Fruit fly (Drosophila melanogaster): ENCODE measurements around the gene CG44303.

The CG44303 gene

DNA sequence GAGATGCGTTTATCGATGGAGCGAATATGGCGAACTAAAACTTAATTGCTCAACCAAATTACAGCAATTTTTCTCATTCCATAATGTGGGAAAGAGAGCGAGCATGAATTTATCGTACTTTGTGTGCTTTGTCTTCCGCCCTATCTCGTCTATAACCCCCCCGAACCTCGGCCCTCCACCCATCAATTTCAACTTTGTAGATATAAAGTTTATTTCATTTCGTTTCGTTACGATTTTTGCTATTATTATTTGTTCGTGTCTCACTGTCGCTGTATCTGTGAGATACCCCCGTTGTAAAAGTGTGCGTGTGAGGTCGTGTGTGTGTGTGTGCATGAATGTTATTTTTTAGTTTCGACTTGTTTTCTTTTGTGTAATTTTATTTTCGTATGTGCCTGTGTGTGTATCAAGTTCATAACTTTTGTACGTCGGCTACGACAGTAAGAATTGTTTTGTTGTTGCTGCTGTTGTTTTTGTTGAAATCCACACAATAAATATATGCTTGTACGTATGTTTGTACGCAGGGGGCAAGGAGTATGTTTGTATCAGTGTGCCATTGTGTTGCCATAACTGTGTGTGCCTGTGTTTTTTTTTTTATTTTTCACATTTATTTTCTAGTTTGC, 21.5 kb upstream of the CG44303 start:
- no peak for TF ChIP-seq Dfd (GFP tag; optimal IDR thresholded peaks at IDR 0.05)
- TF ChIP-seq ey (GFP tag; optimal IDR thresholded peaks at IDR 0.05) = no peak
- TF ChIP-seq usp (GFP tag; optimal IDR thresholded peaks at IDR 0.05) = no peak
- no peak for TF ChIP-seq Vsx2 (GFP tag; optimal IDR thresholded peaks at IDR 0.05; ENCODE audit: partially characterized antibody)
- TF ChIP-seq Hr83 (GFP tag; optimal IDR thresholded peaks at IDR 0.05; ENCODE audit: poor library complexity, severe bottlenecking) = no peak
- TF ChIP-seq Hr78 (GFP tag; optimal IDR thresholded peaks at IDR 0.05) = no peak
- TF ChIP-seq woc (GFP tag; optimal IDR thresholded peaks at IDR 0.05) = no peak
- no peak for TF ChIP-seq CrebA (GFP tag; optimal IDR thresholded peaks at IDR 0.05; ENCODE audit: borderline replicate concordance)
- no peak for TF ChIP-seq rgr (GFP tag; optimal IDR thresholded peaks at IDR 0.05)
- TF ChIP-seq br (GFP tag; optimal IDR thresholded peaks at IDR 0.05) = no peak
- TF ChIP-seq jim (GFP tag; optimal IDR thresholded peaks at IDR 0.05) = no peak
- TF ChIP-seq Jra (GFP tag; optimal IDR thresholded peaks at IDR 0.05) = no peak

DNA sequence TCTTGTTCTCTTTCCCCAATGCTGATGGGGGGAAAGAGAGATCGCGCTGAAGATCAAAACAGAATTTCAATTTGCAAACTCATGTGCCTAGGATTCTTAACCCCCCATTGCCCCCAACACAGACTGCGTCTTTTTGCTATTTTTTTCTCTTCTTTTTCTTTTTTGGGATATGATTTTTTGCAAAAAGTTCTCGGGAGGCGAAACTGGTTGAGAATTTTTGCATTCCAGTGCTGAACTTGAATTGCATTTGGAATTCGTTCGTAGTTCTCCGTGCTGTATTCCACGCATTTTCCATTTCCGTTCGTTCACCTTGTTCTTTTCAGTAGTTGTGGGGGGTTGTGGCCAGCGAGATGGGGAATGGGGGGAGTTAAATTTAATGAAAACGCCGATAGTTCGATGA, 20.9 kb upstream of the CG44303 start:
- TF ChIP-seq usp (GFP tag; optimal IDR thresholded peaks at IDR 0.05) = no peak
- peak; percentile 25 for TF ChIP-seq Dif (GFP tag; optimal IDR thresholded peaks at IDR 0.05; ENCODE audit: partially characterized antibody)

DNA sequence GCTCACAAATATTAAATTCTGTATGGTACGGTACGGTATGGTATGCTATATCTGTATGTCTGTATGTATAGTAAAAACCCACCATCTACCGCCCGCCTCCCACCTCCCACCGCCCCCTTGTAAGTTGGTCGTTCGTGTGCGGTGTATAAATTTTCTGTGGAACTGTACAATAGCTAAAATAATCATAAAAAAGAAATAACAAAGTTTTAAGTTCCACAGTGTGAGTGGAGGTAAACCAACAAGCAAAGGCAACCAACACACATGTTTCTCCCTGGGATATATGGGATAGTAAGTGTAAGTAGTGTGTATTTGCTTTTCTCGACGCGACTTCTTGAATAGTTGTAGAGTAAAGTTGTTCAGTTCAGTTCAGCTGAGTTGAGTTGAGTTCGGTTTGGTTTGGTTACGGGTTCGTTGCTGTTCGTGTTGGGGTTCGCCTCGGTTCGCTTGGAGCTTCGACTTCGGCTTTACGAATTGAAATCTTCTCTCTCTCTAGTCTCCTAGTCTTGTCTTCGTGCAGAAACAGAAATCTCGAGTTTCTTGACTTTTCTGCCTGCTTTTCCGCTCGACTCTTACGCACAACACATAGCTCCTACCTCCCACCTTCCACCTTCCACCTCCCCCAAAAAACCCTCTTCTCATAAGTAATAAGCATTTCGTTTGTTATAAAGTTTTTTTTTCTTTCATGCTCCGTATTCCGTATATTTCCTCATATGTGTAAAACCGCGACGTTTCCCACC, 19.5 kb upstream of the CG44303 start:
- TF ChIP-seq Hr78 (GFP tag; optimal IDR thresholded peaks at IDR 0.05) = no peak
- TF ChIP-seq Myc (optimal IDR thresholded peaks at IDR 0.05) = no peak
- no peak for TF ChIP-seq usp (GFP tag; optimal IDR thresholded peaks at IDR 0.05)
- TF ChIP-seq foxo (GFP tag; optimal IDR thresholded peaks at IDR 0.05) = no peak
- TF ChIP-seq woc (GFP tag; optimal IDR thresholded peaks at IDR 0.05) = no peak
- TF ChIP-seq br (GFP tag; optimal IDR thresholded peaks at IDR 0.05) = no peak
- no peak for TF ChIP-seq HLH106 (tag; optimal IDR thresholded peaks at IDR 0.05)
- TF ChIP-seq GATAd (GFP tag; optimal IDR thresholded peaks at IDR 0.05) = no peak
- TF ChIP-seq Abd-B (GFP tag; optimal IDR thresholded peaks at IDR 0.05) = no peak
- TF ChIP-seq CG9705 (GFP tag; optimal IDR thresholded peaks at IDR 0.05) = no peak
- TF ChIP-seq N (GFP tag; optimal IDR thresholded peaks at IDR 0.05) = no peak
- no peak for TF ChIP-seq Dif (GFP tag; optimal IDR thresholded peaks at IDR 0.05; ENCODE audit: partially characterized antibody)
- no peak for TF ChIP-seq ey (GFP tag; optimal IDR thresholded peaks at IDR 0.05)

DNA sequence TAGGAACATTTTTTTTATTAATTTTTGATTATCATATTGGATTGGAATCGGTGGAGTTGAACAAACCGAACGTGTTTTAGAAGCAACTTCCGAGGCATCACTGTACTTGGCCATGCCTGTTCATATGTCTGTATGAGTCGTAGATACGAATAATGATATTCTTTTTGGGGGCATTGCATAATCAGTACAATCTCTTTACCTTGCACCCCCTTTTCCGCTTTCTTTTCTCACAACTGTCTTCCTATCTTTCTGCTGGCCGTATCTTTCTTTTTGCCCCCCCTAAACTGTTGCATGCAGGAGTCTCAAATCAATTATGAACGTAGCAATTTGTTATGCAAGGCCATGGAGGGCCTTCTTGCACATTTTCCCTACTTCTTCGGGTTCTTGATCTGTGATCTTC, 18.7 kb upstream of the CG44303 start:
- TF ChIP-seq HLH106 (tag; optimal IDR thresholded peaks at IDR 0.05) = no peak
- TF ChIP-seq Dfd (GFP tag; optimal IDR thresholded peaks at IDR 0.05) = no peak
- TF ChIP-seq br (GFP tag; optimal IDR thresholded peaks at IDR 0.05) = no peak
- no peak for TF ChIP-seq Myc (optimal IDR thresholded peaks at IDR 0.05)
- no peak for TF ChIP-seq fru (GFP tag; optimal IDR thresholded peaks at IDR 0.05)
- TF ChIP-seq sage (GFP tag; optimal IDR thresholded peaks at IDR 0.05) = no peak

DNA sequence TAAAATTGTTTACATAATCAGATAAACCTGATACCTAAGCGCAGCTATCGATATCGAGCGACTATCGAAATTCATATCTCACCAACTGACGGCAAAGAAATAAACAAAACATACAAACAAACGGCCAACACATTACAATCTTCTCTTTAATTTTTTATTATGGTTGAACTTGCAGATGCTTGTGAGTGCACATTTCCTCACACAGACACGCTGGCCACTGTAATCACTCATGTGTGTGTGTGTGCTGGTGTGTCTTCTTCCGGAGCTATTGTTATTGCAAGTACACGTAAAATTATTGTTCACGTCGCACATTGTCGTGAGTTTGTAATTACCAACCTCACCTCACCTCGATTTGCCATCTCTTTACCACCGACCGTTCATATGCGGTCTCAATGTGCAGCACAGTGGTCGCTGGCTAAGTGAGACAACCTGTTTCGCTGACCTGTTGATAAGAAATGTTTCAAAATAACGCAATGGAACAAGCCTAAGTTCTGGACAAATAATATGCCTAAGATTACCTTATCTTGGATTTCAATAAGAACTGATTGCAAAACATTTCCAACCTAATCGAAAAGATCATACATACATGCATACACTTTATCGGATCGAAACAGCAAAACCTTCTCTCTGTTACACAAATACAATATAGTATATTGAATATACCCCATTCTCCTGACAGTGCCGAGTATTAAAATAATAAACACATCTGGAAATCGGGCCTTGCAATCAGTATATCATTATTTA, 18.0 kb upstream of the CG44303 start:
- TF ChIP-seq CrebA (GFP tag; optimal IDR thresholded peaks at IDR 0.05; ENCODE audit: borderline replicate concordance) (no peak), Sp1 (GFP tag; optimal IDR thresholded peaks at IDR 0.05) (no peak), jim (GFP tag; optimal IDR thresholded peaks at IDR 0.05) (no peak), HLH106 (tag; optimal IDR thresholded peaks at IDR 0.05) (peak; percentile 9), CG32264 (GFP tag; optimal IDR thresholded peaks at IDR 0.05) (no peak), lola (GFP tag; optimal IDR thresholded peaks at IDR 0.05) (no peak), brk (GFP tag; optimal IDR thresholded peaks at IDR 0.05) (no peak), ey (GFP tag; optimal IDR thresholded peaks at IDR 0.05) (no peak), dmrt93B (GFP tag; optimal IDR thresholded peaks at IDR 0.05) (no peak), Abd-B (GFP tag; optimal IDR thresholded peaks at IDR 0.05) (no peak), dl (GFP tag; optimal IDR thresholded peaks at IDR 0.05; ENCODE audit: insufficient read depth in 1 of 2, partially characterized antibody in 2 of 2) (no peak), foxo (GFP tag; optimal IDR thresholded peaks at IDR 0.05) (peak in 1 of 2 experiments; percentile 33), fru (GFP tag; optimal IDR thresholded peaks at IDR 0.05) (peak; percentile 33), GATAd (GFP tag; optimal IDR thresholded peaks at IDR 0.05) (no peak), Vsx2 (GFP tag; optimal IDR thresholded peaks at IDR 0.05; ENCODE audit: partially characterized antibody) (no peak), pan (optimal IDR thresholded peaks at IDR 0.05) (no peak), woc (GFP tag; optimal IDR thresholded peaks at IDR 0.05) (peak; percentile 6), sage (GFP tag; optimal IDR thresholded peaks at IDR 0.05) (no peak), Mio (GFP tag; optimal IDR thresholded peaks at IDR 0.05) (no peak), psq (GFP tag; optimal IDR thresholded peaks at IDR 0.05) (no peak), OdsH (GFP tag; optimal IDR thresholded peaks at IDR 0.05) (no peak), N (GFP tag; optimal IDR thresholded peaks at IDR 0.05) (no peak)

Data from whole organism, wandering third instar larva.